Worm (Caenorhabditis elegans): ENCODE measurements around the gene abcf-1.

Gene abcf-1

DNA sequence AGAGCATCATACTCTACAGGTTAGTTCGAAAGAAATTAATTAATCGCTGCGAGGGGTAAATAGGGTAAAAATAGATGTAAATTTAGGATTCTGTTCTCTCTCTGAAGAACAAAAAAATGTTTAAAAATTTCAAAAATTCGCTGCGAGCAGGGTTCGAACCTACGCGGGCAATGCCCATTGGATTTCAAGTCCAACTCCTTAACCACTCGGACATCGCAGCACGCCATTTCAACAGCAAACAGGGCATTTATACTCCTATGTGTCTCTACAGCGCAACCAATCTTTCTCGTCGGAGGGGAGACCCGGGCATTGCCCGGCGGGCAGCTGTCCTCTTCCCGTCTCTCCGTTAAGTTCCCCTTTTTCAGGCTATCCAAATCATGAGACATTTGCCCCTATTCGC is 17.1 kb upstream of the abcf-1 start:
- no peak for TF ChIP-seq skn-1 (tag; optimal IDR thresholded peaks at IDR 0.05)
- TF ChIP-seq nhr-129 (tag; optimal IDR thresholded peaks at IDR 0.05): peak; percentile 70
- TF ChIP-seq ztf-11 (tag; optimal IDR thresholded peaks at IDR 0.05): no peak
- TF ChIP-seq C34F6.9 (tag; optimal IDR thresholded peaks at IDR 0.05): peak; percentile 38
- peak; percentile 53 for TF ChIP-seq sma-9 (GFP tag; optimal IDR thresholded peaks at IDR 0.05)
- no peak for TF ChIP-seq sma-9 (tag; optimal IDR thresholded peaks at IDR 0.05)
- no peak for TF ChIP-seq dmd-4 (tag; optimal IDR thresholded peaks at IDR 0.05)
- TF ChIP-seq nhr-11 (tag; optimal IDR thresholded peaks at IDR 0.05): no peak
- TF ChIP-seq nhr-10 (tag; optimal IDR thresholded peaks at IDR 0.05): no peak
- TF ChIP-seq mdl-1 (tag; optimal IDR thresholded peaks at IDR 0.05): no peak
- peak; percentile 49 for TF ChIP-seq sma-3 (GFP tag; optimal IDR thresholded peaks at IDR 0.05)
- TF ChIP-seq unc-55 (GFP tag; optimal IDR thresholded peaks at IDR 0.05): no peak
- no peak for TF ChIP-seq mab-5 (tag; optimal IDR thresholded peaks at IDR 0.05)
- peak; percentile 18 for TF ChIP-seq lin-13 (GFP tag; optimal IDR thresholded peaks at IDR 0.05)
- TF ChIP-seq gmeb-1 (tag; optimal IDR thresholded peaks at IDR 0.05): peak; percentile 39
- no peak for TF ChIP-seq elt-3 (tag; optimal IDR thresholded peaks at IDR 0.05)
- TF ChIP-seq R02D3.7 (tag; optimal IDR thresholded peaks at IDR 0.05): no peak
- peak in 1 of 2 experiments; percentile 5 for TF ChIP-seq lsy-2 (tag; optimal IDR thresholded peaks at IDR 0.05)
- TF ChIP-seq nhr-77 (tag; optimal IDR thresholded peaks at IDR 0.05): no peak
- TF ChIP-seq F13H6.1 (tag; optimal IDR thresholded peaks at IDR 0.05): peak; percentile 10
- peak; percentile 45 for TF ChIP-seq fos-1 (tag; optimal IDR thresholded peaks at IDR 0.05)
- peak; percentile 18 for TF ChIP-seq crh-2 (tag; optimal IDR thresholded peaks at IDR 0.05)
- no peak for TF ChIP-seq elt-1 (tag; optimal IDR thresholded peaks at IDR 0.05)

- TF ChIP-seq gmeb-1 (tag; optimal IDR thresholded peaks at IDR 0.05) (no peak), sma-9 (GFP tag; optimal IDR thresholded peaks at IDR 0.05) (no peak), sma-9 (tag; optimal IDR thresholded peaks at IDR 0.05) (no peak), F13H6.1 (tag; optimal IDR thresholded peaks at IDR 0.05) (no peak)
Measured at ce11 chrV:12773852-12774251, 10.7 kb upstream of the abcf-1 start.

DNA sequence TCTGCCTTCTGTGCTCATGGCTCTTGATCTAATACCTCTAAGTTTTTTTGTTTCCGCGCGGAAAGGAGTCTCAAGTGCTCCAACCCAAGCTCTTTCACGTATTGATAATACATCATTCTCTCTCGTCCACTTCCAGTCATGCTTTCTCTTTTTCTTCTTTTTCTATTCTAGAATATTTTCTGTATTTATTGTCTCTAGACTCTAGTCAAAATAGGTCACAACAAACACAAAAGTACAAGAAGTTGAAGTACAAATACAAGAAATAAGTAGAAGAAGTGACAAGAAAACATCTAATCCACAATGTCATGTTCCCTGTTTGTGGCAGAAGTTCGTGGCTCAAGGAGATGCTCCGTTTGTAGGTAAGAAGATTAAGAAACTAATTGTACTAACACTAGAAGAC is 10.0 kb upstream of the abcf-1 start, which contains the start of gene ZC455.1:
Gene ZC455.1 (plus strand): TSS at position 301 of the 400 bp plus-strand sequence.
- no peak for TF ChIP-seq C34F6.9 (tag; optimal IDR thresholded peaks at IDR 0.05)
- no peak for TF ChIP-seq nhr-23 (tag; optimal IDR thresholded peaks at IDR 0.05)
- TF ChIP-seq ztf-1 (GFP tag; conservative IDR thresholded peaks at IDR 0.05): no peak
- no peak for TF ChIP-seq nhr-21 (tag; optimal IDR thresholded peaks at IDR 0.05)
- no peak for TF ChIP-seq Y55F3AM.14 (GFP tag; optimal IDR thresholded peaks at IDR 0.05)
- TF ChIP-seq dmd-4 (tag; optimal IDR thresholded peaks at IDR 0.05): no peak
- no peak for TF ChIP-seq ama-1 (optimal IDR thresholded peaks at IDR 0.05)
- TF ChIP-seq egl-27 (tag; optimal IDR thresholded peaks at IDR 0.05): no peak
- TF ChIP-seq lin-39 (tag; optimal IDR thresholded peaks at IDR 0.05): no peak
- no peak for TF ChIP-seq peb-1 (tag; optimal IDR thresholded peaks at IDR 0.05)
- no peak for TF ChIP-seq lin-13 (GFP tag; optimal IDR thresholded peaks at IDR 0.05)
- TF ChIP-seq R02D3.7 (tag; optimal IDR thresholded peaks at IDR 0.05): no peak

DNA sequence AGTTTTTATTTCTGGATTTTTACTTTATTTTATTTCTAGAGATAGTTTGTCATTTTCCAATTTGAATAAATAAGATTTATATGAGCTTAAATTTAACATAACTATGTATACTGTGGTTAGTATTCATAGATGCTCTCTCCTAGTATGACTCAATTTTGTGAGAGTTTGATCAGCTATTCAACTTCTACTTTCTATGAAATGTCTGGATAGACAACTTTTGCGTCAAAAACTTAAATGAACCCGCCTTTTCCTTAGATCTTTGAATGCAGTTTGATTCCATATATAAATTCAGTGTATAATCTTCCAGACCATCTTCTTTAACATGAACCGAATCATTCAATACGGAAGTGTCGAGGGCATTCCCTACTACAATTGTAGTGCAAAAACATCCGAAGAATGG is 5.8 kb upstream of the abcf-1 start, which contains the start of gene srt-43:
Gene srt-43 (plus strand): TSS at position 301 of the 400 bp plus-strand sequence.
- TF ChIP-seq ztf-1 (GFP tag; conservative IDR thresholded peaks at IDR 0.05): no peak
- TF ChIP-seq F13H6.1 (tag; optimal IDR thresholded peaks at IDR 0.05): no peak
- TF ChIP-seq nhr-129 (tag; optimal IDR thresholded peaks at IDR 0.05): no peak
- no peak for TF ChIP-seq nhr-23 (tag; optimal IDR thresholded peaks at IDR 0.05)
- no peak for TF ChIP-seq zag-1 (tag; optimal IDR thresholded peaks at IDR 0.05)
- TF ChIP-seq peb-1 (tag; optimal IDR thresholded peaks at IDR 0.05): no peak
- TF ChIP-seq Y55F3AM.14 (GFP tag; optimal IDR thresholded peaks at IDR 0.05): no peak
- TF ChIP-seq lin-13 (GFP tag; optimal IDR thresholded peaks at IDR 0.05): no peak
- no peak for TF ChIP-seq nhr-10 (tag; optimal IDR thresholded peaks at IDR 0.05)
- no peak for TF ChIP-seq ceh-82 (tag; optimal IDR thresholded peaks at IDR 0.05)
- no peak for TF ChIP-seq ztf-11 (tag; optimal IDR thresholded peaks at IDR 0.05)
- TF ChIP-seq mdl-1 (tag; optimal IDR thresholded peaks at IDR 0.05): no peak

- TF ChIP-seq fos-1 (tag; optimal IDR thresholded peaks at IDR 0.05) (no peak), nhr-237 (tag; optimal IDR thresholded peaks at IDR 0.05) (no peak), nhr-21 (tag; optimal IDR thresholded peaks at IDR 0.05) (no peak), peb-1 (tag; optimal IDR thresholded peaks at IDR 0.05) (no peak), sma-9 (GFP tag; optimal IDR thresholded peaks at IDR 0.05) (no peak), sma-9 (tag; optimal IDR thresholded peaks at IDR 0.05) (no peak), unc-39 (tag; optimal IDR thresholded peaks at IDR 0.05) (no peak), Y55F3AM.14 (GFP tag; optimal IDR thresholded peaks at IDR 0.05) (no peak), crh-2 (tag; optimal IDR thresholded peaks at IDR 0.05) (no peak), F13H6.1 (tag; optimal IDR thresholded peaks at IDR 0.05) (no peak), mdl-1 (tag; optimal IDR thresholded peaks at IDR 0.05) (no peak), ceh-82 (tag; optimal IDR thresholded peaks at IDR 0.05) (no peak), zag-1 (tag; optimal IDR thresholded peaks at IDR 0.05) (no peak), nhr-77 (tag; optimal IDR thresholded peaks at IDR 0.05) (no peak), ztf-11 (tag; optimal IDR thresholded peaks at IDR 0.05) (no peak)
Measured at ce11 chrV:12760913-12761312, 2.3 kb downstream of the abcf-1 start, which contains the start of gene F18E2.15. TSS of gene F18E2.15 (minus strand) at chrV:12761013.

All from whole organism, L2 larva.